Worm (Caenorhabditis elegans): Measurements from ENCODE around the gene mtm-9.

mtm-9 gene

DNA sequence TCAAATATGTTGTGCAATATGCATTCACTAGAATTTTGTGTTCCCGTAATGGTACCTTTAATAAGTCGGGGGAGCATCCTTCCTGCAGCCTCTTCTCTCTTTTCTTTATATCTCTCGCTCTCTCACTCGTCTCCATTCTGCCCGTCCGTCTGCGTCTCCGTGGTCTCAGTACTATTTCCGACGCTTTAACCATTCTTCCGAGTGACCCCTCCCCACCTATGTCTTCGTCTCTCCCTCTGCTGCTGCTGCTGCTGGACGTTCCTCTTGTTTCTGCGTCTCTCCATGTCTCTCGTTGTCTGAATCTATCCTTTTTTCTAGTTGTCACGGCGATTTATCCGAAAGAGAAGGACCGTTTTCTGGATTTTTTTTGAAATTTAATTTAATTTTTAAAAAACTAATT is 39.5 kb upstream of the mtm-9 start (continued):
- TF ChIP-seq unc-30 (tag; optimal IDR thresholded peaks at IDR 0.05) (no peak), fkh-8 (tag; optimal IDR thresholded peaks at IDR 0.05) (peak; percentile 25), unc-86 (tag; optimal IDR thresholded peaks at IDR 0.05) (peak; percentile 82), grh-1 (GFP tag; IDR thresholded peaks at IDR 0.05) (peak; percentile 8; the same call in 1 of the 2 replicates), snpc-4 (tag; optimal IDR thresholded peaks at IDR 0.05) (peak; percentile 11), mab-9 (GFP tag; IDR thresholded peaks at IDR 0.05) (no peak), lin-13 (GFP tag; optimal IDR thresholded peaks at IDR 0.05) (peak; percentile 66), ceh-8 (GFP tag; optimal IDR thresholded peaks at IDR 0.05) (no peak), rnt-1 (tag; optimal IDR thresholded peaks at IDR 0.05) (peak; percentile 79), nhr-12 (tag; optimal IDR thresholded peaks at IDR 0.05) (no peak), nhr-84 (tag; optimal IDR thresholded peaks at IDR 0.05) (no peak), snu-23 (GFP tag; optimal IDR thresholded peaks at IDR 0.05) (peak; percentile 86), mef-2 (tag; optimal IDR thresholded peaks at IDR 0.05) (no peak), dsc-1 (tag; optimal IDR thresholded peaks at IDR 0.05) (peak; percentile 60)

DNA sequence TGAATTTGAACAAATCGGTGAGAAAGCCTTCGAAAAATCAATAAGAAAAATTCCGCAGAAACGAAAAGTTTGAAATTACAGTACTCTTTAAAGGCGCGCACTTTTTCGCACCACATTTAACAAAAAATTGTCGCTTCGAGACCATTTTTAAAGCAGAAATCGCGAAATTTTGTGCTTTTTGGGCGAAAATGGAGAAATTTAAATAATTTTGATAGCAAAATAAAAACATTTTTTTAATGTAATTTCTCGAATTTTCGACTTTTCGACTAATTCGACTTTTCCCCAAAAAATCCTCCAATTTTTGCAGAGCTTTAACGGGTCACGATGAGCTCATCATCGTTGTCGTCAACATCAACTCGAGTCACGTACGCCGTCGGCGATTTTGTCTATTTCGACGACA is 38.7 kb upstream of the mtm-9 start, which contains the start of gene lin-40:
TSS of gene lin-40 (plus strand) at position 301 of the 400 bp plus-strand sequence.
- no peak for TF ChIP-seq efl-1 (optimal IDR thresholded peaks at IDR 0.05)
- TF ChIP-seq efl-1 (GFP tag; optimal IDR thresholded peaks at IDR 0.05 in 1 of 2): peak in 1 of 2 experiments; percentile 87
- TF ChIP-seq nhr-85 (tag): no peak

DNA sequence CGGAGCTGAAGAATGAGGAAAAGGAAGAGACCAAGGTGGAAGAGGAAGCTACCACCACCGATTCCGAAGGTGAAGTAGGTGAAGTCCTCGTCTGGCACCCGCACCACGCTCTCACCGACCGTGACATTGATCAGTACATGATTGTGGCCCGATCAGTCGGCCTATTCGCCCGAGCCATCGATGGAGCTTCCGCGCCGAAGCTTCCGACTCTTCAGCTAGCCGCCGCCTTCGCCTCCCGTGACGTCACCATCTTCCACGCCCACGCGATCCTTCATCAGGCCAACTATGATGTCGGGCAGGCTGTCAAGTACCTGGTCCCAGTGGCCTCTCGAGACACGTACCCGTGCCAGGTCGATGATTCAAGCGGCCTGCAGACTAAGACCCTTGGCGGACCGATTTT is 37.2 kb upstream of the mtm-9 start:
- TF ChIP-seq zip-4 (GFP tag; optimal IDR thresholded peaks at IDR 0.05) (no peak), ceh-63 (GFP tag; optimal IDR thresholded peaks at IDR 0.05) (no peak)

DNA sequence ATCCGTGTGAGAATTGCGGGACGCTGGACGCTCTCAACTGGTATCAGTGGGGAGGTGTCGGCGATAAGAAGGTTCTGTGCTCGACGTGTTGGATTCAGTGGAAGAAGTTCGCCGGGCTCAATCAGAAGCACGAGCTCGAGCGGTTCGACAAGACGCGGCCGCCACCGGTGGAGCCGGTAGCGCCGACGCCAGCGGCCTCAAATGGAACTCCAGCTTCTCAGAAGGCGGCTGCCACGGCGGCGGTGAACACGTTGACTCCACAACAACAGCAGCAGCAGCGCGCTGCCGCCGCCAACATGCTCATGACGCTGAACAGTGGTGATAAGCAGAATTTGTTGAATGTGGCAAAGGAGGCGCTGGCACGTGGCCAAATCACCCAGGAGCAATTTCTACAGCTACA is 36.5 kb upstream of the mtm-9 start:
- no peak for TF ChIP-seq nhr-77 (tag; optimal IDR thresholded peaks at IDR 0.05)
- TF ChIP-seq ceh-8 (GFP tag; optimal IDR thresholded peaks at IDR 0.05): peak; percentile 11
- no peak for TF ChIP-seq egl-27 (tag; optimal IDR thresholded peaks at IDR 0.05)

DNA sequence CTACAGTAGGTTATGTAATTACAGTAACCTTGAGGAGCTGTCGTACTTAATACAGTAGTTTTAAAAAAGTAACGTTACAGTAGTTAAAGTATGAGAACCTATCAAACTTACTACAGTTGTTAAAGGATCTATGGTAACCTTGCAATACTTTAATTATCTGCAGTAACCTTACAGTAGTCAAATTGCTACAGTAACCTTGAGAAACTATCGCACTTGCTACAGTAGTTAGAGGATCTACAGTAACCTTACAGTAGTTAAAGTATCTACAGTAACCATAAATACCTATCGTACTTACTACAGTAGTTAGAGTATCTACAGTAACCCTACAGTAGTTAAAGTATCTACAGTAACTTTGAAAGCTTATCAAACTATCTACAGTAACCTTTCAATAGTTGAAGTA is 31.8 kb upstream of the mtm-9 start:
- TF ChIP-seq lir-3 (tag; optimal IDR thresholded peaks at IDR 0.05; ENCODE audit: poor library complexity): no peak
- no peak for TF ChIP-seq snu-23 (GFP tag; optimal IDR thresholded peaks at IDR 0.05)
- TF ChIP-seq lin-39 (tag; optimal IDR thresholded peaks at IDR 0.05): no peak
- no peak for TF ChIP-seq hlh-17 (GFP tag; optimal IDR thresholded peaks at IDR 0.05; ENCODE audit: borderline replicate concordance)
- TF ChIP-seq nhr-71 (tag; optimal IDR thresholded peaks at IDR 0.05): no peak
- no peak for TF ChIP-seq lin-13 (GFP tag; optimal IDR thresholded peaks at IDR 0.05)
- no peak for TF ChIP-seq lin-35 (GFP tag; optimal IDR thresholded peaks at IDR 0.05)
- TF ChIP-seq rnt-1 (tag; optimal IDR thresholded peaks at IDR 0.05): no peak
- no peak for TF ChIP-seq mef-2 (tag; optimal IDR thresholded peaks at IDR 0.05)
- TF ChIP-seq ets-5 (GFP tag; IDR thresholded peaks at IDR 0.05): no peak
- no peak for TF ChIP-seq nhr-84 (tag; optimal IDR thresholded peaks at IDR 0.05)
- TF ChIP-seq xbp-1 (tag; optimal IDR thresholded peaks at IDR 0.05): no peak
- TF ChIP-seq ceh-90 (tag; optimal IDR thresholded peaks at IDR 0.05): no peak
- no peak for TF ChIP-seq hpl-2 (GFP tag; optimal IDR thresholded peaks at IDR 0.05)
- TF ChIP-seq fkh-4 (tag; optimal IDR thresholded peaks at IDR 0.05; ENCODE audit: borderline replicate concordance): no peak
- TF ChIP-seq unc-130 (tag; optimal IDR thresholded peaks at IDR 0.05): no peak
- TF ChIP-seq irx-1 (tag; optimal IDR thresholded peaks at IDR 0.05): no peak

DNA sequence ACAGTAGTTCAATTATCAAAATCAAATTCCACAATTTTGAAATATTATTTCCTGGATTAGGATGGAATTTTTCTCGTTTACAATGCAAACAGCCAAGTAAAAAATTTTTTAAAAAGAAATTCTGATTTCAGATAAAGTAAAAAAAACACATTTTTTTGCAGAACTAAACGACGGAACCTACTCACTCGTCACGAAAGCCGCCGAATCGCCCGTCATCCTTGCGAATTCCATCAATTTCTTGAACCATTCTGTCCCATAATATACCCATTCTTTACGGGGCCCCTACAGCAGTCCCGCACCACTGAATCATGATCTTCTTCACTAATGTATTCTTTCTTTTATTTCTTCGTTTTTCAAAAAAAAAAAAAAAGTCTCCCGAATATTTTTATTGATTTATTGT is 31.2 kb upstream of the mtm-9 start:
- TF ChIP-seq fkh-8 (tag; optimal IDR thresholded peaks at IDR 0.05): peak; percentile 14
- no peak for TF ChIP-seq nhr-28 (tag; optimal IDR thresholded peaks at IDR 0.05)
- TF ChIP-seq lsy-2 (tag; optimal IDR thresholded peaks at IDR 0.05): peak in 1 of 2 experiments; percentile 1
- peak; percentile 8 for TF ChIP-seq tbx-2 (tag; optimal IDR thresholded peaks at IDR 0.05)
- TF ChIP-seq nhr-19 (GFP tag; conservative IDR thresholded peaks at IDR 0.05): no peak
- no peak for TF ChIP-seq swsn-7 (tag; optimal IDR thresholded peaks at IDR 0.05)
